Fruit fly (Drosophila melanogaster) whole organism, embryonic: ENCODE data around the gene CG4972.
A peak's percentile ranks its signal among the peaks of the same experiment; 100 is the strongest.

Source experiments
- CG10543 ChIP-seq: fragments of 200-800 bp; sonication (Bioruptor generic); optimal IDR thresholded peaks from 3 replicates; lab custom pipeline; 2017; ENCODE audit warnings: missing biosample characterization, mild to moderate bottlenecking, missing genetic modification characterization, moderate library complexity
- CG10565 ChIP-seq: fragments of 200-800 bp; sonication (Bioruptor generic); optimal IDR thresholded peaks from 3 replicates; lab custom pipeline; 2016; ENCODE audit warnings: missing biosample characterization, mild to moderate bottlenecking, missing genetic modification characterization
- CG17829 ChIP-seq: fragments of 200-800 bp; optimal IDR thresholded peaks from 2 replicates; lab custom pipeline; 2019; ENCODE audit warnings: missing biosample characterization, mild to moderate bottlenecking, missing genetic modification characterization, moderate library complexity
- CG2129 ChIP-seq: fragments of 200-800 bp; sonication (Bioruptor generic); IDR thresholded peaks from 2 replicates; pipeline ENCODE4 v1.3.6; 2022; ENCODE audit warnings: missing biosample characterization, missing genetic modification characterization; ENCODE audit not compliant: partially characterized antibody
- CG2199 ChIP-seq: fragments of 200-800 bp; sonication (Bioruptor generic); IDR thresholded peaks from 3 replicates; pipeline ENCODE4 v1.3.6; 2022; ENCODE audit warnings: missing biosample characterization, missing genetic modification characterization
- CG32767 ChIP-seq: fragments of 200-800 bp; sonication (Bioruptor generic); IDR thresholded peaks from 2 replicates; pipeline ENCODE4 v1.3.6; 2022; ENCODE audit warnings: missing biosample characterization, missing genetic modification characterization
- CG3407 ChIP-seq: fragments of 200-800 bp; sonication (Bioruptor generic); optimal IDR thresholded peaks from 2 replicates; lab custom pipeline; 2018; ENCODE audit warnings: missing biosample characterization, mild to moderate bottlenecking, missing genetic modification characterization
- CG42726 ChIP-seq: fragments of 200-800 bp; sonication (Bioruptor generic); IDR thresholded peaks from 2 replicates; pipeline ENCODE4 v1.3.6; 2022; ENCODE audit warnings: missing biosample characterization, missing genetic modification characterization; ENCODE audit not compliant: partially characterized antibody
- CG4820 ChIP-seq: fragments of 200-800 bp; sonication (Bioruptor generic); optimal IDR thresholded peaks from 3 replicates; lab custom pipeline; 2016; ENCODE audit warnings: missing biosample characterization, missing genetic modification characterization
- CG5180 ChIP-seq: fragments of 200-800 bp; sonication (Bioruptor generic); optimal IDR thresholded peaks from 3 replicates; lab custom pipeline; 2017; ENCODE audit warnings: missing biosample characterization, missing genetic modification characterization, mild to moderate bottlenecking, moderate library complexity, missing genetic modification reagents
- CG6654 ChIP-seq: fragments of 200-800 bp; sonication (Bioruptor generic); optimal IDR thresholded peaks from 2 replicates; lab custom pipeline; 2017; ENCODE audit warnings: missing biosample characterization, mild to moderate bottlenecking, missing genetic modification characterization
- CG7786 ChIP-seq: fragments of 200-800 bp; sonication (Bioruptor generic); optimal IDR thresholded peaks from 2 replicates; lab custom pipeline; 2016; ENCODE audit warnings: missing biosample characterization, missing genetic modification characterization
- CG8290 ChIP-seq, 3 experiments: fragments of 200-800 bp; sonication (Bioruptor generic); optimal IDR thresholded peaks; 2 replicates each; lab custom pipeline; 2016 to 2019; ENCODE audit warnings: missing biosample characterization in 3 of 3, missing genetic modification characterization in 3 of 3, mild to moderate bottlenecking in 2 of 3, moderate library complexity in 1 of 3
- CG9727 ChIP-seq: fragments of 200-800 bp; sonication (Bioruptor generic); optimal IDR thresholded peaks from 3 replicates; lab custom pipeline; 2017; ENCODE audit warnings: missing biosample characterization, mild to moderate bottlenecking, missing genetic modification characterization
- Camta ChIP-seq: fragments of 200-800 bp; sonication (Bioruptor generic); optimal IDR thresholded peaks from 2 replicates; lab custom pipeline; 2016; ENCODE audit warnings: missing biosample characterization, missing genetic modification characterization
- Doc3 ChIP-seq: fragments of 200-800 bp; sonication (Bioruptor generic); IDR thresholded peaks from 3 replicates; pipeline ENCODE4 v1.3.6; 2022; ENCODE audit warnings: missing biosample characterization, missing genetic modification characterization; ENCODE audit not compliant: partially characterized antibody
- E2f2 ChIP-seq: fragments of 200-800 bp; sonication (Bioruptor generic); IDR thresholded peaks from 2 replicates; pipeline ENCODE4 v1.3.6; 2022; ENCODE audit warnings: missing biosample characterization, missing genetic modification characterization
- Eip74EF ChIP-seq, 2 experiments: fragments of 200-800 bp in 1 of 2; fragments of >200 bp in 1 of 2; sonication (Bioruptor generic) in 1 of 2; optimal IDR thresholded peaks; 2 replicates each; lab custom pipeline; 2017 to 2019; ENCODE audit warnings: missing biosample characterization in 2 of 2, missing genetic modification characterization in 2 of 2, mild to moderate bottlenecking in 1 of 2, moderate library complexity in 1 of 2
- Fer2 ChIP-seq: fragments of 200-800 bp; sonication (Bioruptor generic); optimal IDR thresholded peaks from 2 replicates; lab custom pipeline; 2018; ENCODE audit warnings: missing biosample characterization, mild to moderate bottlenecking, missing genetic modification characterization, moderate library complexity
- H15 ChIP-seq: fragments of 200-800 bp; sonication (Bioruptor generic); IDR thresholded peaks from 3 replicates; pipeline ENCODE4 v1.3.6; 2022; ENCODE audit warnings: missing biosample characterization, missing genetic modification characterization
- H2.0 ChIP-seq: fragments of 200-800 bp; sonication (Bioruptor generic); IDR thresholded peaks from 2 replicates; pipeline ENCODE4 v1.3.6; 2022; ENCODE audit warnings: missing biosample characterization, missing genetic modification characterization
- HmgD ChIP-seq: fragments of 200-800 bp; sonication (Bioruptor generic); optimal IDR thresholded peaks from 3 replicates; lab custom pipeline; 2016; ENCODE audit warnings: missing biosample characterization, missing genetic modification characterization
- Hr78 ChIP-seq, 2 experiments: fragments of 200-800 bp in 1 of 2; fragments of >200 bp in 1 of 2; sonication (Bioruptor generic) in 1 of 2; optimal IDR thresholded peaks; 2 replicates each; lab custom pipeline; 2017 to 2019; ENCODE audit warnings: missing biosample characterization in 2 of 2, missing genetic modification characterization in 2 of 2, mild to moderate bottlenecking in 1 of 2, moderate library complexity in 1 of 2
- Jarid2 ChIP-seq: fragments of 200-800 bp; sonication (Bioruptor generic); optimal IDR thresholded peaks from 3 replicates; lab custom pipeline; 2017; ENCODE audit warnings: mild to moderate bottlenecking, missing biosample characterization, missing genetic modification reagents, missing genetic modification characterization
- Lpt ChIP-seq: fragments of >200 bp; optimal IDR thresholded peaks from 2 replicates; lab custom pipeline; 2018; ENCODE audit warnings: missing biosample characterization, missing genetic modification characterization
- Nf-YB ChIP-seq: fragments of 200-800 bp; sonication (Bioruptor generic); optimal IDR thresholded peaks from 3 replicates; lab custom pipeline; 2019; ENCODE audit warnings: missing biosample characterization, mild to moderate bottlenecking, missing genetic modification characterization, moderate library complexity
- Nf-YC ChIP-seq: fragments of 200-800 bp; optimal IDR thresholded peaks from 3 replicates; lab custom pipeline; 2019; ENCODE audit warnings: missing biosample characterization, mild to moderate bottlenecking, missing genetic modification characterization, moderate library complexity
- aop ChIP-seq: fragments of 200-800 bp; sonication (Bioruptor generic); IDR thresholded peaks from 2 replicates; pipeline ENCODE4 v1.3.6; 2022; ENCODE audit warnings: missing biosample characterization, missing genetic modification characterization
- ara ChIP-seq: fragments of 200-800 bp; sonication (Bioruptor generic); IDR thresholded peaks from 2 replicates; pipeline ENCODE4 v1.3.6; 2022; ENCODE audit warnings: missing biosample characterization, missing genetic modification characterization
- bbx ChIP-seq: fragments of 200-800 bp; sonication (Bioruptor generic); IDR thresholded peaks from 2 replicates; pipeline ENCODE4 v1.3.6; 2022; ENCODE audit warnings: missing biosample characterization, missing genetic modification characterization; ENCODE audit not compliant: partially characterized antibody
- br ChIP-seq: fragments of >200 bp; optimal IDR thresholded peaks from 2 replicates; lab custom pipeline; 2017
- bsh ChIP-seq, 2 experiments: fragments of 200-800 bp; sonication (Bioruptor generic); optimal IDR thresholded peaks; 2 replicates each; lab custom pipeline; 2017 to 2018; ENCODE audit warnings: mild to moderate bottlenecking in 2 of 2, missing biosample characterization in 2 of 2, missing genetic modification characterization in 2 of 2, moderate library complexity in 1 of 2
- cad ChIP-seq: fragments of >200 bp; optimal IDR thresholded peaks from 2 replicates; lab custom pipeline; 2017; ENCODE audit warnings: missing biosample characterization, missing genetic modification characterization
- crc ChIP-seq: fragments of 200-800 bp; sonication (Bioruptor generic); optimal IDR thresholded peaks from 2 replicates; lab custom pipeline; 2016; ENCODE audit warnings: missing biosample characterization, missing genetic modification characterization
- croc ChIP-seq: fragments of 200-800 bp; sonication (Bioruptor generic); conservative IDR thresholded peaks from 3 replicates; pipeline ENCODE4 v1.3.6; 2022; ENCODE audit warnings: missing biosample characterization, missing genetic modification characterization
- dati ChIP-seq: fragments of 200-800 bp; sonication (Bioruptor generic); IDR thresholded peaks from 2 replicates; pipeline ENCODE4 v1.3.6; 2022; ENCODE audit warnings: missing biosample characterization, missing genetic modification characterization
- gsb ChIP-seq: fragments of 200-800 bp; sonication (Bioruptor generic); IDR thresholded peaks from 2 replicates; pipeline ENCODE4 v1.3.6; 2022; ENCODE audit warnings: missing biosample characterization, missing genetic modification characterization
- lmd ChIP-seq: fragments of 200-800 bp; sonication (Bioruptor generic); IDR thresholded peaks from 2 replicates; pipeline ENCODE4 v1.3.6; 2022; ENCODE audit warnings: missing biosample characterization, missing genetic modification characterization
- nmo ChIP-seq: fragments of 200-800 bp; sonication (Bioruptor generic); optimal IDR thresholded peaks from 2 replicates; lab custom pipeline; 2018; ENCODE audit warnings: missing biosample characterization, mild to moderate bottlenecking, missing genetic modification characterization, moderate library complexity
- odd ChIP-seq: fragments of 200-800 bp; sonication (Bioruptor generic); optimal IDR thresholded peaks from 2 replicates; lab custom pipeline; 2017; ENCODE audit warnings: missing biosample characterization, mild to moderate bottlenecking, missing genetic modification characterization
- onecut ChIP-seq: fragments of 200-800 bp; sonication (Bioruptor generic); IDR thresholded peaks from 2 replicates; pipeline ENCODE4 v1.3.6; 2022; ENCODE audit warnings: missing biosample characterization, missing genetic modification characterization
- slbo ChIP-seq: fragments of 200-800 bp; sonication (Bioruptor generic); IDR thresholded peaks from 2 replicates; pipeline ENCODE4 v1.3.6; 2022; ENCODE audit warnings: missing biosample characterization, missing genetic modification characterization
- slp2 ChIP-seq: fragments of 200-800 bp; sonication (Bioruptor generic); optimal IDR thresholded peaks from 2 replicates; lab custom pipeline; 2016; ENCODE audit warnings: missing biosample characterization, missing genetic modification characterization
- tio ChIP-seq: fragments of 200-800 bp; sonication (Bioruptor generic); optimal IDR thresholded peaks from 2 replicates; lab custom pipeline; 2017; ENCODE audit warnings: missing biosample characterization, missing genetic modification characterization, inconsistent platforms
- zen2 ChIP-seq: fragments of 200-800 bp; sonication (Bioruptor generic); IDR thresholded peaks from 3 replicates; pipeline ENCODE4 v1.3.6; 2022; ENCODE audit warnings: missing biosample characterization, missing genetic modification characterization; ENCODE audit not compliant: partially characterized antibody
- zfh1 ChIP-seq: fragments of 200-800 bp; sonication (Bioruptor generic); IDR thresholded peaks from 3 replicates; pipeline ENCODE4 v1.3.6; 2022; ENCODE audit warnings: missing biosample characterization, missing genetic modification characterization
- zfh2 ChIP-seq: fragments of 200-800 bp; sonication (Bioruptor generic); optimal IDR thresholded peaks from 2 replicates; lab custom pipeline; 2016; ENCODE audit warnings: missing biosample characterization, missing genetic modification characterization

Gene CG4972

dm6 chr2L:10292066-10292560 lies 22.5 kb upstream of the CG4972 start, which contains the start of gene Ufd4 (continued):
- TF ChIP-seq onecut, result peak; percentile 93
- peak; percentile 75; the same call in 2 of the 3 replicates for TF ChIP-seq zfh1 (GFP tag; lab: Robert Waterston, UW)
- TF ChIP-seq Eip74EF (GFP tag; optimal IDR thresholded peaks at IDR 0.05; lab: Kevin White, UChicago), result no peak
- no peak for TF ChIP-seq Hr78 (GFP tag; optimal IDR thresholded peaks at IDR 0.05; lab: Kevin White, UChicago)
- TF ChIP-seq br, result no peak
- TF ChIP-seq zfh2 (GFP tag; lab: Kevin White, UChicago), result peak; percentile 60
- TF ChIP-seq lmd (GFP tag; lab: Robert Waterston, UW), result no peak
- no peak for TF ChIP-seq cad
- no peak for TF ChIP-seq tio (GFP tag; lab: Kevin White, UChicago)
- peak; percentile 83 for TF ChIP-seq CG17829
- peak; percentile 59 for TF ChIP-seq CG4820 (GFP tag; lab: Kevin White, UChicago)
- 0 out of 3 replicates have a peak, but pooled peaks have one; percentile 36 for TF ChIP-seq Doc3
- TF ChIP-seq bbx, result peak; percentile 61; the same call in 1 of the 2 replicates
- no peak for TF ChIP-seq CG10543 (GFP tag; lab: Kevin White, UChicago)
- no peak; the same call in 2 of the 3 replicates for TF ChIP-seq zen2 (GFP tag; lab: Robert Waterston, UW)
- peak; percentile 32; the same call in 1 of the 2 replicates for TF ChIP-seq H2.0 (GFP tag; lab: Robert Waterston, UW)
- TF ChIP-seq CG9727 (GFP tag; lab: Kevin White, UChicago), result no peak
- TF ChIP-seq CG3407 (GFP tag; lab: Kevin White, UChicago), result no peak
- TF ChIP-seq CG10565 (GFP tag; lab: Kevin White, UChicago), result no peak
- TF ChIP-seq CG32767 (GFP tag; lab: Robert Waterston, UW), result peak; percentile 50; the same call in 1 of the 2 replicates
- TF ChIP-seq CG8290 (GFP tag; optimal IDR thresholded peaks at IDR 0.05; lab: Kevin White, UChicago), result peak; percentile 33
- TF ChIP-seq CG8290 (tag; optimal IDR thresholded peaks at IDR 0.05; lab: Kevin White, UChicago), result no peak
- no peak for TF ChIP-seq CG2129 (GFP tag; lab: Robert Waterston, UW)
- peak; percentile 23 for TF ChIP-seq CG7786 (GFP tag; lab: Kevin White, UChicago)
- TF ChIP-seq nmo (GFP tag; lab: Kevin White, UChicago), result peak; percentile 75
- no peak for TF ChIP-seq CG42726 (GFP tag; lab: Robert Waterston, UW)

dm6 chr2L:10294798-10295669 lies 19.6 kb upstream of the CG4972 start, which contains the start of gene Hand:
TSS of gene Hand (minus strand) at chr2L:10295385.
- TF ChIP-seq bsh (GFP tag; optimal IDR thresholded peaks at IDR 0.05; lab: Kevin White, UChicago) (no peak), slp2 (GFP tag; lab: Kevin White, UChicago) (no peak), H15 (GFP tag; lab: Robert Waterston, UW) (no peak), CG2199 (0 out of 3 replicates have a peak, but pooled peaks have one; percentile 51), CG8290 (GFP tag; optimal IDR thresholded peaks at IDR 0.05; lab: Kevin White, UChicago) (no peak), CG8290 (tag; optimal IDR thresholded peaks at IDR 0.05; lab: Kevin White, UChicago) (no peak), Nf-YB (GFP tag; lab: Kevin White, UChicago) (peak; percentile 95), croc (GFP tag; lab: Robert Waterston, UW) (no peak), odd (no peak), CG5180 (GFP tag; lab: Kevin White, UChicago) (peak; percentile 41), gsb (GFP tag; lab: Robert Waterston, UW) (no peak), Jarid2 (peak; percentile 17), Nf-YC (peak; percentile 96), CG6654 (no peak), aop (GFP tag; lab: Robert Waterston, UW) (no peak), slbo (no peak), Lpt (GFP tag; lab: Kevin White, UChicago) (no peak), CG3407 (GFP tag; lab: Kevin White, UChicago) (no peak), Camta (GFP tag; lab: Kevin White, UChicago) (no peak), HmgD (GFP tag; lab: Kevin White, UChicago) (no peak), E2f2 (GFP tag; lab: Robert Waterston, UW) (no peak), dati (GFP tag; lab: Robert Waterston, UW) (no peak), crc (GFP tag; lab: Kevin White, UChicago) (no peak), Fer2 (no peak), ara (GFP tag; lab: Robert Waterston, UW) (no peak)
